Comparison of ENCODE assay signal across 1 worm cellular context in the genomic region with DNA sequence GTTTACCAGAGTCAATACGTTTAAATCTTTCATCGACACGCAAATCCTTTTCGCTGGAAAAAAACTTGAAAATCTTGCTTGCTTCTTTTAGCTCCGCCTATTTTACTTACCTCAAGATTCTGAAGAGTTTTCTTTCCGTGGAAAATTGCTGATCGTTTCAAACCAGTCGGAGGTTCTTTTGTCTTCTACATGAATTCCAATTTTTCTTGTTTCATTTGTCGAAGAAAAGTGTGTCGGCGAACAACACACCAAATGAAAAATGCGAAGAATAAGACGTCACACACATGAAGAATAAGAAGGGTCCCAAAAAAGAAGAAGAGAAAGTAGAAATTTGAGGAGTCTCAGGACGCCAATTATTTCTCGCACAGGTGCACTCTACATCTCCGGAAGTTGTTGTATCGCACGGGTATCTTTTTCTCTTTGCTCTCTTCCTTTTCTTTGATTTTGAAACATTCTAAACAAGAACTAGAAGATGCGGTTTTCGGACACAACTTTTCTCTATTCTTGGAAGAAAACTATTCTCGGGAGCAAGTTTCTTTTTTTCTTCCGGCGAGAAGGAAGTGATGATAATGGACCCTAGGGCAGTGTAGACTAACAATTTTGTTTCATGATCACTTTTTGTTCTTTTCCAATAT.
A peak's percentile ranks its signal among the peaks of the same experiment; 100 is the strongest.
TF ChIP-seq lines count a peak whose summit lies in the region.

No protein-coding gene starts in this region.

TF ChIP-seq in whole organism, L1 larva, 84 proteins besides CTCF, POLR2A, EP300 and RAD21 (continued from another document):
- TF ChIP-seq aha-1 (tag; optimal IDR thresholded peaks at IDR 0.05; lab: Kevin White, UChicago) = no peak
- no peak for TF ChIP-seq ces-1 (GFP tag; optimal IDR thresholded peaks at IDR 0.05; lab: Kevin White, UChicago)
- TF ChIP-seq C04F5.9 (tag; optimal IDR thresholded peaks at IDR 0.05; lab: Kevin White, UChicago) = no peak
- no peak for TF ChIP-seq dpl-1 (GFP tag; optimal IDR thresholded peaks at IDR 0.05; lab: Kevin White, UChicago)
- no peak for TF ChIP-seq efl-3 (GFP tag; optimal IDR thresholded peaks at IDR 0.05; lab: Kevin White, UChicago)
- TF ChIP-seq ceh-63 (GFP tag; optimal IDR thresholded peaks at IDR 0.05; lab: Kevin White, UChicago) = no peak
- peak; percentile 22 for TF ChIP-seq nhr-71 (tag; optimal IDR thresholded peaks at IDR 0.05; lab: Kevin White, UChicago)
- no peak for TF ChIP-seq nhr-19 (GFP tag; conservative IDR thresholded peaks at IDR 0.05; lab: Robert Waterston, UW)
- TF ChIP-seq elt-3 (tag; optimal IDR thresholded peaks at IDR 0.05; lab: Kevin White, UChicago) = no peak
